Worm (Caenorhabditis elegans) whole organism, early embryonic: Measurements from ENCODE around the gene D1054.10.
A peak's percentile ranks its signal among the peaks of the same experiment; 100 is the strongest.

Experiments
- B0310.2 ChIP-seq: sonication (generic microtip); optimal IDR thresholded peaks from 2 replicates; lab custom pipeline; 2016; ENCODE audit warnings: mild to moderate bottlenecking, missing genetic modification characterization, missing compliant biosample characterization
- F13C5.2 ChIP-seq: sonication (generic microtip); optimal IDR thresholded peaks from 2 replicates; lab custom pipeline; 2017; ENCODE audit warnings: mild to moderate bottlenecking, missing genetic modification characterization, inconsistent platforms, missing compliant biosample characterization
- aly-1 ChIP-seq: sonication (generic microtip); optimal IDR thresholded peaks from 2 replicates; lab custom pipeline; 2016; ENCODE audit warnings: missing genetic modification characterization, missing compliant biosample characterization
- ama-1 ChIP-seq: fragments of 150-350 bp; optimal IDR thresholded peaks from 2 replicates; lab custom pipeline; 2014
- ceh-13 ChIP-seq: fragments of 200-800 bp; sonication (Bioruptor generic); optimal IDR thresholded peaks from 2 replicates; lab custom pipeline; 2018; ENCODE audit warnings: mild to moderate bottlenecking, missing genetic modification characterization, missing compliant biosample characterization
- ceh-36 ChIP-seq: sonication (generic microtip); optimal IDR thresholded peaks from 2 replicates; lab custom pipeline; 2016; ENCODE audit warnings: missing genetic modification characterization, inconsistent platforms, missing compliant biosample characterization
- ets-7 ChIP-seq: sonication (generic microtip); optimal IDR thresholded peaks from 2 replicates; lab custom pipeline; 2016; ENCODE audit warnings: missing genotype, missing genetic modification characterization, missing compliant biosample characterization
- flt-1 ChIP-seq: fragments of 200-800 bp; sonication (Bioruptor generic); IDR thresholded peaks from 2 replicates; pipeline ENCODE4 v1.3.6; 2022; ENCODE audit warnings: missing genetic modification characterization, missing compliant biosample characterization
- hmbx-1 ChIP-seq: sonication (generic microtip); optimal IDR thresholded peaks from 2 replicates; lab custom pipeline; 2016; ENCODE audit warnings: mild to moderate bottlenecking, missing genetic modification characterization, missing compliant biosample characterization
- hmg-4 ChIP-seq: fragments of 200-800 bp; sonication (Bioruptor generic); optimal IDR thresholded peaks from 2 replicates; lab custom pipeline; 2018; ENCODE audit warnings: mild to moderate bottlenecking, missing genetic modification characterization, missing compliant biosample characterization
- hnd-1 ChIP-seq: sonication (generic microtip); optimal IDR thresholded peaks from 2 replicates; lab custom pipeline; 2016; ENCODE audit warnings: missing genetic modification characterization, missing compliant biosample characterization
- pes-1 ChIP-seq: fragments of 200-800 bp; sonication (Bioruptor generic); IDR thresholded peaks from 2 replicates; pipeline ENCODE4 v1.3.6; 2022; ENCODE audit warnings: missing genetic modification reagents, missing genetic modification characterization, missing compliant biosample characterization
- scrt-1 ChIP-seq: fragments of 200-800 bp; sonication (Bioruptor generic); IDR thresholded peaks from 2 replicates; pipeline ENCODE4 v1.3.6; 2022; ENCODE audit warnings: missing genetic modification characterization, missing compliant biosample characterization
- sea-1 ChIP-seq: fragments of 200-800 bp; sonication (Bioruptor generic); conservative IDR thresholded peaks from 2 replicates; pipeline ENCODE4 v1.3.6; 2022; ENCODE audit warnings: missing genetic modification characterization, missing compliant biosample characterization
- tbx-11 ChIP-seq: fragments of 200-800 bp; sonication (Bioruptor generic); IDR thresholded peaks from 2 replicates; pipeline ENCODE4 v1.3.6; 2022; ENCODE audit warnings: missing genetic modification characterization, missing compliant biosample characterization
- tbx-37 ChIP-seq: fragments of 200-800 bp; sonication (Bioruptor generic); conservative IDR thresholded peaks from 2 replicates; pipeline ENCODE4 v1.3.6; 2022; ENCODE audit warnings: missing genetic modification reagents, missing genetic modification characterization, missing compliant biosample characterization
- tra-4 ChIP-seq: sonication (generic microtip); optimal IDR thresholded peaks from 2 replicates; lab custom pipeline; 2017; ENCODE audit warnings: missing genetic modification characterization, missing compliant biosample characterization

D1054.10 gene

DNA sequence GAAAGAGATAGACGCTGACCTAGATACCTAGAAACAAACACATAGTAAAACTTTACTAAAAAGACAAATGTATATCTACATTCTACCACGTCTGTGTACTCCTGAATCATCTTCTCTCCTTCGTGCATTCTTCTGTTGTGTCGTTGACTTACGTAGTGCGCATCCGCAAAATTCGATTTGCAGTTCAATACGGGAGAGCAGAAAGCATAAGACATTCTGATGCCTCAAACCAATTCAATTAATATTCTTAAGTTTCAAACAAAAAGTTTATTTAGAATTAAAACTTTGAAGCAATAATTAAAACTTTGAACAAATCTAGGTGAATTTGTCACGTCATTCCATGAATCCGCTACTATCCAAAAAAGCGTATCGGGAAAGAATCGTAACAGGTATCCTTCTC is 24.2 kb upstream of the D1054.10 start:
- no peak for TF ChIP-seq sea-1 (GFP tag; lab: Robert Waterston, UW)
- no peak for TF ChIP-seq flt-1 (GFP tag; lab: Robert Waterston, UW)
- no peak for TF ChIP-seq scrt-1 (GFP tag; lab: Robert Waterston, UW)
- no peak for TF ChIP-seq hmg-4 (GFP tag; lab: Kevin White, UChicago)
- TF ChIP-seq aly-1 (tag; lab: Kevin White, UChicago) = no peak
- TF ChIP-seq tra-4 = no peak
- TF ChIP-seq ceh-36 (tag; lab: Kevin White, UChicago) = no peak
- no peak for TF ChIP-seq hnd-1
- no peak for TF ChIP-seq F13C5.2 (tag; lab: Kevin White, UChicago)
- TF ChIP-seq ets-7 = no peak
- no peak for TF ChIP-seq ceh-13 (GFP tag; lab: Kevin White, UChicago)
- TF ChIP-seq hmbx-1 (tag; lab: Kevin White, UChicago) = no peak
- TF ChIP-seq B0310.2 = no peak
- TF ChIP-seq tbx-37 (GFP tag; lab: Robert Waterston, UW) = no peak

DNA sequence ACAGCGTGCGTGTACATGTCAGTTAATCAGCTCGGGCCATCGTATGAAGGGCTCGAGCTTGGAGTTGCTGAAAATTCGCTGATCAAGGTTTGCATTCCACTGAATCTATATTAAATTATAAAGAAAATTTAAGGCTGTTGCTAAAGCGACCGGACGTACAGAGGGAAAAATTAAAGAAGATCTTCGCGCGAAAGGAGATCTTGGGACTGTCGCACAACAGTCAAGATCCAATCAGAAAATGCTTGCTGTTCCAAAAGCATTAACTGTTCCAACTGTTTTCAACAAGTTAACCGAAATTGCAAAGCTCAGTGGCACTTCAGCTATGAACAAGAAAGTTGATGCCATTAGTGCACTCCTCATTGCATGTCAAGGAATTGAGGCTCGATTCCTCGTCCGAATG is 21.7 kb upstream of the D1054.10 start:
- TF ChIP-seq ama-1 (lab: Kevin White, UChicago) (no peak), hmg-4 (GFP tag; lab: Kevin White, UChicago) (no peak), scrt-1 (GFP tag; lab: Robert Waterston, UW) (no peak), F13C5.2 (tag; lab: Kevin White, UChicago) (no peak), hmbx-1 (tag; lab: Kevin White, UChicago) (no peak), flt-1 (GFP tag; lab: Robert Waterston, UW) (no peak), ceh-13 (GFP tag; lab: Kevin White, UChicago) (no peak)

DNA sequence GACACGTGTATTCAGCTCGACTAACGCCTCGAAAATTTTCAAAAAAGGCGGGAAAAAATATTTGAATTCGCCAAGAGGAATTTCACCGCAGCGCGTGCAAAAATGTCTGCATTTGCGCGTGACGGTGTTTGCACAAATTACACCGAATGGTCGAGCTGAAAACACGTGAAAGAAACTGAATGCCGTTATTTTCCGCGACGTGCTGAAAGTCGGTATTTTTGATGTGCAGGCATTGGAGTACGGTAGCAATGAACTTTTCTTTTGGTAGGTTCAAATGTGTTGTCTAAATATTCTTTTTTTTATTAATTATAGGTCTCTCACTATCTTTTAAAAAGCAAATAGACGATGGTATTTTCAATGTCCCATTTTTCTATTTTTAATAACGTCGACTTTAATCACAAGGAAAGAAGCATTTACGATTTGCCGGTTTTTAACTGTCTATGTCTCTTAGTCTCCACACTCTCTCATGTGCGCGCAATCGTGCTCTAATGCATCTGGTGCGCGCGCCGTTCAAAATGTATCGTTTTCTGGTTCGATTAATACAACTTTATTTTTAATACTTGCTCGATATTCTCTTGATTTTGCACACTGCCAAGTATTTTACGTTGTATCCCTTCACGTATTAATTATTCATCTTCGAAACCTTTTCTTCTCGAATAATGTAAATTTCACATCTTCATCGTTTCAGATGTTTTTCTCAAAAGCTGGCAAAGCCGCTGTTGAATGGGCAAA is 20.9 kb upstream of the D1054.10 start, which contains the start of the genes C29A12.1 and lig-1:
Gene C29A12.1, minus strand, starts transcription at position 63 of the 732 bp plus-strand sequence.
Gene lig-1, plus strand, starts transcription at position 682 of the 732 bp plus-strand sequence.
- TF ChIP-seq tbx-11 = no peak
- no peak for TF ChIP-seq flt-1 (GFP tag; lab: Robert Waterston, UW)

DNA sequence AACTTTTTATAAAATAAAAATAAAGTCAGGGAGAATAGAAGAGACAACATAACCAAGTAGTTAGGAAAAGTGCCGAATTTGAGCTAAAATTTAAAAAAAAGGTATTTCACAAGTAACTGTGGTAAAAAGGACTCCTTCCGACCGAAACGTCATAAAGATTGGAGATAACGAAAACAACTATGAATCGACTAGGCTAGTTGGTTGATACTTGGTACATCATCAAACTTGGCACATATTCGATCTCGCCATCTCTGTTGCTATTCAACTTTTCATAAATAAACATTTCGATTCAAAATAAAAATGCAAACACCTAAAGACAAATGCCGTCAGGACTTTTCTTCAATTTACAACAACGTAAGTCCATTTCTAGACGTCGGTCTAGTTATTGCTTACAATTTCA is 19.1 kb upstream of the D1054.10 start, which contains the start of gene C29A12.22:
Gene C29A12.22, plus strand, starts transcription at position 301 of the 400 bp plus-strand sequence.
- TF ChIP-seq tbx-37 (GFP tag; lab: Robert Waterston, UW) = no peak

DNA sequence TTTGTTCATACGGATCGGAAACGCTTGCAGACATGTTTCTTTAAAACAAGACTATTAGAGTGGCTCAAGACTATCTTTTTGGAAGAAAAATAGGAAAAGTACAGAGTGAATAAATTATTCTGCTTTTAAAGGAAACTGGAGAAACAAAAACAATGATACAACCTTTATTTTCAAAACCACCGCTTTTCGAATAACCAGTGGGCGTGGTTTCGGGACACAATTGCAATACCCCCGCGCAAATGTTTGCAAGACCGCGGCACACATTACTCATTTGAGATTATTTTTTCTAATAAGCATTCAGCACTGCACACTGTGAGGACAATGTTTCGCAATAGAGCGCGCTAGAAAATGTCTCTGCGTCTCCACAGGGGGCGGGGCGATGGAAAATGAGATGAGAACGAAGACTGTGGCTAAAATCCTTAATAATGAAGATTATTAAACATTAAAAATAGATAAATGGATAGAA is 15.2 kb upstream of the D1054.10 start, which contains the start of gene plrg-1:
Gene plrg-1, minus strand, starts transcription at position 51 of the 466 bp plus-strand sequence.
- TF ChIP-seq B0310.2 (peak; percentile 64), ets-7 (peak; percentile 78), flt-1 (GFP tag; lab: Robert Waterston, UW) (peak; percentile 77), ceh-13 (GFP tag; lab: Kevin White, UChicago) (peak; percentile 64), pes-1 (GFP tag; lab: Robert Waterston, UW) (no peak; the same call in 1 of the 2 replicates), tbx-37 (GFP tag; lab: Robert Waterston, UW) (peak; percentile 88), F13C5.2 (tag; lab: Kevin White, UChicago) (peak; percentile 94), ceh-36 (tag; lab: Kevin White, UChicago) (peak; percentile 88), tra-4 (peak; percentile 32), hnd-1 (peak; percentile 61), tbx-11 (peak; percentile 80), hmbx-1 (tag; lab: Kevin White, UChicago) (peak; percentile 41), hmg-4 (GFP tag; lab: Kevin White, UChicago) (peak; percentile 88), ama-1 (lab: Kevin White, UChicago) (no peak), sea-1 (GFP tag; lab: Robert Waterston, UW) (peak; percentile 89), scrt-1 (GFP tag; lab: Robert Waterston, UW) (peak; percentile 89), aly-1 (tag; lab: Kevin White, UChicago) (peak; percentile 72)

DNA sequence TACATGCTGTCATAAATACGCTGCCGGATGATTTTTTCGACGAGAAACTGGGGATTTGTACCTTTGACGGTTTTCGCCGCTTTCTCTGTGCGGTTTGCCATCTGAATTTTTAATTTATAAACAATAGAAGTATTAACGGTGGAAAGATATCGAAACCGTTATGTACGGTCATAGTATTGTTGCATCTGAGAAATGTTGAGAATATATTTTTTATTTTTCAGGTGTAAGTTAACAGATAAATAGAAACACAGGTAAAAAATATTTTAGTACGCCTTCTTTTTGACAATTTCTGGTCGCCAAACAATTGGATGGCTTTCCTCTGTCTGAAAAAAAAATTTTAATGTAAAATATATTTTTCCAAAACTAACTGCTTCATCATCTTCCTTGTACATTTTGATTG is 13.3 kb upstream of the D1054.10 start, which contains the start of gene prp-38:
Gene prp-38, minus strand, starts transcription at position 101 of the 400 bp plus-strand sequence.
- TF ChIP-seq ceh-36 (tag; lab: Kevin White, UChicago) (no peak), tbx-11 (no peak), hnd-1 (no peak), B0310.2 (no peak)

DNA sequence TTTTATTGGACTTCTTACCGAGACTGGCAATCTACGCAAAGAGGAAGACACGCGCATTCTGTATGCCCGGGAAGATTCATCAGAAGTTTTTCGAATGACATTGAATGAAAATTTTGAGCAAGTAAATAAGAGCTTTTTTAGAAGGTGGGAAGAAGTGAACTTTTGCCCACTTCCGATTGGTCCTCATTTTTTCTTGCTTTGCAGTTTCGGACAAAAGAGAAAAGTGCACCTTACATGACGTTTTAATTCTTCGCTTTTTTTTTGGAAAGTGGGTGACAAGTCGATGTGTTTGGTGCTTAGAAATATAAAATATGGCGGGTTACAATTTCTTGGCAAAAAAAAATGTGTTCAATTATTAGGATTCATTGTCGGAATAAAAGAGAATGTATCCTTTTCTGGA is 11.7 kb upstream of the D1054.10 start, which contains the start of gene secs-1:
Gene secs-1, minus strand, starts transcription at position 101 of the 400 bp plus-strand sequence.
- no peak for TF ChIP-seq tbx-37 (GFP tag; lab: Robert Waterston, UW)
- no peak for TF ChIP-seq B0310.2
- TF ChIP-seq ama-1 (lab: Kevin White, UChicago) = no peak
- TF ChIP-seq tbx-11 = no peak
- TF ChIP-seq hmbx-1 (tag; lab: Kevin White, UChicago) = no peak
- TF ChIP-seq hmg-4 (GFP tag; lab: Kevin White, UChicago) = no peak
- no peak for TF ChIP-seq aly-1 (tag; lab: Kevin White, UChicago)
- no peak for TF ChIP-seq ceh-36 (tag; lab: Kevin White, UChicago)

DNA sequence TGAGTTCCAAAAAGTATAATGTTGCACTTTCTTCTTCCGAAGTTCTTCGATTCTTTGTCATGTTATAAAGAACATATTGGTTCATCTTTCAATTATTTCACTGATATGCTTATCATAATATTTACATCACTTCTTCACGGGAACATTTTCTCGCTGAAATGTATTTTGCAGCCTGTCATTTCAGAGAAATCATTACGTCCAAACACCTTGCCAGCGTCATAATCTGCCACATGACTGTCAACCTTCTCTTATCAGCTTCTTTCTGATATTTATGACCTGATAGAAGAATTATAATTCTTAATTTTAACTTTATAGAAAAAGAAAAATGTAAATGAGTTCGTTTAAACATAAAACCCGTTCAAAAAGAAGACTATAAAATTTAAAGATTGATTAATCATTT is 9.4 kb upstream of the D1054.10 start:
- TF ChIP-seq B0310.2 (no peak), tbx-11 (no peak), sea-1 (GFP tag; lab: Robert Waterston, UW) (no peak), hmbx-1 (tag; lab: Kevin White, UChicago) (no peak), tra-4 (no peak), F13C5.2 (tag; lab: Kevin White, UChicago) (no peak), ama-1 (lab: Kevin White, UChicago) (no peak), ceh-36 (tag; lab: Kevin White, UChicago) (no peak), aly-1 (tag; lab: Kevin White, UChicago) (no peak), ets-7 (no peak), pes-1 (GFP tag; lab: Robert Waterston, UW) (no peak)
